Worm (Caenorhabditis elegans) whole organism, dauer: Measurements from ENCODE around the gene C03B1.9.

ENCODE experiments used
- unc-62 ChIP-seq: sonication (generic microtip); optimal IDR thresholded peaks from 2 replicates; lab custom pipeline; 2017; ENCODE audit warnings: missing biosample characterization, missing genetic modification reagents, missing genetic modification characterization

Gene C03B1.9

ce11 chrX:6347013-6347412, at the start of gene C03B1.9:
Gene C03B1.9 (minus strand): TSS chrX:6347113.
- TF ChIP-seq unc-62: no peak

- no peak for TF ChIP-seq unc-62
These were observed 44.6 kb upstream of the C03B1.9 start, which contains the start of gene igcm-2 for ce11 chrX:6391491-6391890. Gene igcm-2 (minus strand): TSS chrX:6391591.

- TF ChIP-seq unc-62: no peak
These were observed 41.7 kb upstream of the C03B1.9 start for ce11 chrX:6388639-6389038.

- no peak for TF ChIP-seq unc-62
These were observed 38.3 kb upstream of the C03B1.9 start, which contains the start of gene igdb-3 for ce11 chrX:6385185-6385584. Gene igdb-3 (plus strand): TSS chrX:6385485.

DNA sequence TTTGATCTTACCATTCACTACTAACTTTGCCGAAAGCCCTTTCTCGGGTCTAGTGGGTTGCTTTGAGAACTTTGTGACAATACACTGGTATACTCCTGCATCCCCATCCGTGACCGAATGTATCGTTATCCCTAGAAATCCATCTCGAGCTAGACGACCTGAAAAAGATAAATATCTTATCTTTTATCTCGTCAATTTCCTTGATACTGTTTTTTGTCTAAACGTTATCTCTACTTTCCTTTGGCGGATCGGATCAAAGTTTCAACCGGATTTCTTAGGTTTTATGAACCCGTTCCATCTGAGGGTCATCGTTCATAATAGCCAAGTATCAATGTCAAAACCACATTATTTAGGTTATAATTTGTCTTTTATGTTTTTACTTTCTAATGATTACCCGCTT, 37.6 kb upstream of the C03B1.9 start:
- no peak for TF ChIP-seq unc-62

- TF ChIP-seq unc-62: no peak
These were observed 36.0 kb upstream of the C03B1.9 start for ce11 chrX:6382930-6383329.

DNA sequence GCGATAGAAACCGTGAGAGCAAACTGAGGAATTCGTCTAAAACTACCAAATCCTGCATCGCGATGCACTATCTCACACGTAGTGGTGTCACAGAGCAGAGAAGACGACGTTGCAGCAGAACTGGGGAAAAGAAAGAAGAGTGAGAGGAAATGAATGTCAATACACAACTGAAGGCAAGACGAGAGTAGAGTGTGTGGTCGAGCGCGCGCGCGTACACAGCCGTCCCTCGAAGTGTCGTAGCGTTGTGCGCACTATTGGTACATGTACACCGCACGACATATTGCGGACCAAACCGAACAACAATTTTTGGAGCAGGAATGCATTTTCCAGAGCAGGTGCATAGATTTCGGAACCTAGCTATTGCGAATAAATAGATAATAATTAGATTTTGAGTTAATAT, 31.4 kb upstream of the C03B1.9 start:
- TF ChIP-seq unc-62: no peak

DNA sequence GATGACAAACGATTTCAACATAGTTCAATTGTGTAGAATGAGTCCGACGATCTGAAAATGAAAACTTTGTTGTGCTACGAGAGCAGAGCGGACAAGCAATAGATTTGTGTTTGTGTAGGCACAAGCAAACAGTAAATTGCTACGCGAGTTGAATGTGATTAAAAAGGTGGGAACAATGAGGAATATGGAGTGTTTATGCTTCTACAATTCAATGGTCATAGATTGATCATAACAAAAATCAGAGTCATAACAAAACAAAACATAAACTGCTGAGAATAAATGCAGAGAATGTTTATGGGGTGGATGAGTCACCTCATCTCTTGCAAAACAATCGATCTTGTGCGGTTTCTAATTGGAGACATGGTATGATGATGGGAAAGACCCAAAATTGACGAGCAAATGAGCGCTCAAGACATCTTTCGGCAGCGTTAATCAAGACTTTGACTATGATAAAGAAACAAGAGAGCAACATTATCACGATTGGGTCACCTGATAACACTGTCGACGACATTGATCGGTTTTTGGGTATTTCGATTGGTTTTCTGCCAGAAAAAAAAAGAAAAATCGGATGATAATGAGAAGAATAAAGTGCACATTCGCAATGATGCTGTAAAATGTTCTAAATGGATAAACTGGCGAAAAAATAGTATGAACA, 30.8 kb upstream of the C03B1.9 start, which contains the start of gene lmp-1:
TSS of gene lmp-1 (minus strand) at position 51 of the 655 bp plus-strand sequence.
- TF ChIP-seq unc-62: no peak

- TF ChIP-seq unc-62: no peak
These were observed 27.5 kb upstream of the C03B1.9 start, which contains the start of gene C03B1.1 for ce11 chrX:6374451-6374850. Gene C03B1.1 (plus strand): TSS chrX:6374751.

DNA sequence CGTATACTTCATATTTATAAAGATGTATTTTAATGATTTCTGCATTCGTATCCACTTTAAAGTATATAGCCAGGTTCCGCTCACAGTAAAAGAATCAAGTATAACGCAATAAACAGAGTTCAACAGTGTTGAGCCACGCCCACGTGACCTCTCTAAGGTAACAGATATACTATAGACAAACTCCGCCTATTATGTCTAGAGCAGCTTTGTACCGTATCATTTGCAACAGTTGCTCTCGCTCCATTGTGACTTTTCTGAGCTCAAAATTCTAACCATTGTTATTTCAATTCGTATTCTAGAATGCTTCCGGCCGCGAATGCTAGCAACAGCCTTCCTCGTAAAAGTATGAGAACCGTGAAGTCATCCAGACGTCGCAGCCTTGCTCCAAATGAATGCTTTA, 26.4 kb upstream of the C03B1.9 start, which contains the start of gene C03B1.17:
TSS of gene C03B1.17 (plus strand) at position 301 of the 400 bp plus-strand sequence.
- no peak for TF ChIP-seq unc-62

ce11 chrX:6371192-6372116, 24.5 kb upstream of the C03B1.9 start:
- no peak for TF ChIP-seq unc-62

ce11 chrX:6369717-6370116, 22.8 kb upstream of the C03B1.9 start, which contains the start of gene C03B1.2:
Gene C03B1.2 (plus strand): TSS chrX:6370017.
- TF ChIP-seq unc-62: no peak

ce11 chrX:6365715-6366114, 18.8 kb upstream of the C03B1.9 start, which contains the start of gene C03B1.3:
Gene C03B1.3 (plus strand): TSS chrX:6366015.
- TF ChIP-seq unc-62: no peak

DNA sequence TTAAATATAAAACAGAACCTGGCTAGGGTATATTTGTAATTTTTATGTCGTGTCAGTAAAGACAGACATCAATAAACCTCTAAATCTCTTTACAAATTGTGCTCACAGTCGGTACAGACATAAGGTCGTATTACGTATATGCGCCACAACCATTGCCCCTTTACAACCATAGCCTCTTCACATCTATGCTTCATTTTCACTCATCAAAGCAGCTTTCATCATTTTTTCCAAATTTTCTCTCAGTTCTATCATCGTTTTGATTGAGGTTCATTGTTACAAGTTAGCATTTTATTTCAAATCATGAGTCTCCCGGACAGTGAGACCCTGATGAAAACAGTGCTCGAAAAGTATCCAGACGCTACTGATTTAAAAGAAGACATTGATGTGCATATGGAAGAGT, 17.3 kb upstream of the C03B1.9 start, which contains the start of gene C03B1.4:
TSS of gene C03B1.4 (plus strand) at position 301 of the 400 bp plus-strand sequence.
- no peak for TF ChIP-seq unc-62

DNA sequence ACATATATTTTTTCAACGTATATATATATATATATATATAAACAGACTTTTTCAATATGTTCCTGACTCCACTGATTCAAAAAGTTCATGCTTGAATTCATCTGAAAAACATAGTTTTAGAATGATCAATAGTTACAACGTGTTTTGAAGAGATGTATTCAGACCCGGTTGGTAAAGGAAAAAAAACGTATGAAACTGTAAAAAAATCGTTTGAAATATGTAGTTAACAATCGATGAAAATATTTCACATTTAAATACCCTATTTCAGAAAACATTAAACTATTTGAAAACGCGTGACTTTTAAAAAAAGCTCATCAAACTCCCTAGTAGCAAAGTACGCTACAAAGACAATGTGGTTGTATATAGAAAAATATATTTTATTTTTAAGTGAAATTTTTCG, 13.7 kb upstream of the C03B1.9 start, which contains the start of gene C03B1.14:
TSS of gene C03B1.14 (minus strand) at position 101 of the 400 bp plus-strand sequence.
- TF ChIP-seq unc-62: no peak

- no peak for TF ChIP-seq unc-62
These were observed 13.2 kb upstream of the C03B1.9 start for ce11 chrX:6360077-6360476.

DNA sequence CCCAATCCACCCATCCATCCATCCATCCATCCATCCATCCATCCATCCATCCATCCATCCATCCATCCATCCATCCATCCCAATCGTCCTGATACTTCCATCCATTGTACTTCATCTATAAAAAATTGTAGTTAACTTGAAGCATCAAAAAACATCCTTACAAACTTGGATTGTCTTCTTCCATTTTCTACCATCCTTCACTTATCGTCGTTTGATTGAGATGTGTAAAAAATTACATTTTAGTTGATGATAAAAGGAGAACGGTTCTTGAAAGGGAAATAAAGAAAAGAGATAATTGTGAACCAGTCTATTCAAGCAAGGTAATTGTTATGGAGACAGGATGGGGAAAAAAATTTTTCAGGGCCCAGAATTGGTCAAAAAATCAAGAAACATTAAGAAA, 10.9 kb upstream of the C03B1.9 start, which contains the start of gene C03B1.10:
TSS of gene C03B1.10 (minus strand) at position 101 of the 400 bp plus-strand sequence.
- no peak for TF ChIP-seq unc-62
